Worm (Caenorhabditis elegans): ENCODE results near the gene F44D12.2.

Gene F44D12.2

DNA sequence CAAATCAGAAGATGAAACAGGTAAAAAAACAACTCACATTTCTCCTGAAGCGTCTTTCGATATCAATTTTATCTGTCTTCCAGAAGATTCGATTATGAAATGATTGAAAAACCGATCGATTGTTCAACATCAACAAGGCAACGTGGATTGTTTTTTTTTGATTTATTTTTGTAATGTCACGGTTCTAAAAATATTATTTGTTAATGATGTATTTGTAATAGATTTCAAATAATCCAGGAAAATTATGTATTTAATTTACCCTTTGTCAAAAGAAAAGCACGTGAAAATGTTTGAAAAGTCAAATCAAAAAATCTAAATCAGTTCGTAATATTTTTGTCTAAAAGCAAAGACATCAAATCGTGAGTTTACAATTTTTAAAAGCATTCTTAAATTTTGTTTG is 48.5 kb downstream of the F44D12.2 start, which contains the start of the genes kin-5 and C47E12.11:
Gene kin-5 (minus strand): TSS at position 101 of the 400 bp plus-strand sequence.
Gene C47E12.11 (plus strand): TSS at position 320 of the 400 bp plus-strand sequence.
- TF ChIP-seq flt-1 (GFP tag; IDR thresholded peaks at IDR 0.05), result no peak
- no peak for TF ChIP-seq tbx-11 (GFP tag; IDR thresholded peaks at IDR 0.05)
- TF ChIP-seq B0310.2 (tag; optimal IDR thresholded peaks at IDR 0.05), result no peak
- no peak for TF ChIP-seq ama-1 (optimal IDR thresholded peaks at IDR 0.05)

Measured in whole organism, early embryonic.